Worm (Caenorhabditis elegans): ENCODE measurements around the gene utx-1.

- TF ChIP-seq skn-1 (tag; optimal IDR thresholded peaks at IDR 0.05) (no peak), snpc-4 (tag; optimal IDR thresholded peaks at IDR 0.05) (no peak), fkh-10 (GFP tag; optimal IDR thresholded peaks at IDR 0.05) (no peak)
Observed at ce11 chrX:8580217-8580616, 23.3 kb downstream of the utx-1 start, which contains the start of gene F18E9.4.

All from whole organism, L3 larva.